Fruit fly (Drosophila melanogaster): ENCODE measurements around the gene east.

dm6 chrX:1979673-1980072 is 31.0 kb upstream of the east start:
- TF ChIP-seq CTCF (optimal IDR thresholded peaks at IDR 0.05) = no peak
- TF ChIP-seq CG8478 (optimal IDR thresholded peaks at IDR 0.05) = no peak
